Worm (Caenorhabditis elegans) whole organism, late embryonic: ENCODE data around the gene sre-48.

Source experiments
- C08G9.2 ChIP-seq: sonication (generic microtip); optimal IDR thresholded peaks from 2 replicates; lab custom pipeline; 2016; ENCODE audit warnings: mild to moderate bottlenecking, missing genetic modification characterization, moderate library complexity, missing compliant biosample characterization
- F13H6.1 ChIP-seq: sonication (generic microtip); optimal IDR thresholded peaks from 2 replicates; lab custom pipeline; 2016; ENCODE audit warnings: missing genetic modification characterization, missing compliant biosample characterization
- K02D7.2 ChIP-seq: sonication (generic microtip); optimal IDR thresholded peaks from 2 replicates; lab custom pipeline; 2017; ENCODE audit warnings: mild to moderate bottlenecking, missing genetic modification characterization, missing compliant biosample characterization
- K09A11.1 ChIP-seq: sonication (generic microtip); optimal IDR thresholded peaks from 2 replicates; lab custom pipeline; 2017; ENCODE audit warnings: antibody characterized with exemption, mild to moderate bottlenecking, missing genetic modification characterization, missing compliant biosample characterization; ENCODE audit not compliant: insufficient read depth
- T23F11.4 ChIP-seq: fragments of 200-800 bp; sonication (Bioruptor generic); optimal IDR thresholded peaks from 2 replicates; lab custom pipeline; 2018; ENCODE audit warnings: mild to moderate bottlenecking, missing genetic modification characterization, missing compliant biosample characterization
- Y22D7AL.16 ChIP-seq: sonication (generic microtip); optimal IDR thresholded peaks from 2 replicates; lab custom pipeline; 2016; ENCODE audit warnings: missing genetic modification characterization, missing compliant biosample characterization
- ceh-19 ChIP-seq: fragments of 200-800 bp; sonication (Bioruptor generic); optimal IDR thresholded peaks from 2 replicates; lab custom pipeline; 2018; ENCODE audit warnings: mild to moderate bottlenecking, missing genetic modification characterization, missing compliant biosample characterization
- ceh-2 ChIP-seq: sonication (generic microtip); optimal IDR thresholded peaks from 2 replicates; lab custom pipeline; 2016; ENCODE audit warnings: missing genotype, missing genetic modification characterization, missing compliant biosample characterization
- ceh-22 ChIP-seq: sonication (generic microtip); optimal IDR thresholded peaks from 2 replicates; lab custom pipeline; 2017; ENCODE audit warnings: missing biosample characterization, missing genetic modification characterization
- ceh-24 ChIP-seq: sonication (generic microtip); optimal IDR thresholded peaks from 2 replicates; lab custom pipeline; 2016; ENCODE audit warnings: mild to moderate bottlenecking, missing genetic modification characterization, missing compliant biosample characterization
- ceh-30 ChIP-seq: fragments of 150-350 bp; optimal IDR thresholded peaks from 2 replicates; lab custom pipeline; 2014; ENCODE audit warnings: missing biosample characterization, missing genetic modification characterization
- ceh-34 ChIP-seq: sonication (generic microtip); optimal IDR thresholded peaks from 2 replicates; lab custom pipeline; 2016; ENCODE audit warnings: mild to moderate bottlenecking, missing genetic modification characterization, missing compliant biosample characterization
- che-1 ChIP-seq: sonication (generic microtip); optimal IDR thresholded peaks from 2 replicates; lab custom pipeline; 2016; ENCODE audit warnings: mild to moderate bottlenecking, missing genetic modification characterization, missing compliant biosample characterization
- elt-2 ChIP-seq: sonication (generic microtip); optimal IDR thresholded peaks from 2 replicates; lab custom pipeline; 2016; ENCODE audit warnings: missing genetic modification reagents, missing genetic modification characterization, missing compliant biosample characterization
- ets-4 ChIP-seq: sonication (generic microtip); optimal IDR thresholded peaks from 2 replicates; lab custom pipeline; 2016; ENCODE audit warnings: missing genetic modification characterization, missing compliant biosample characterization
- fkh-6 ChIP-seq: sonication (generic microtip); optimal IDR thresholded peaks from 2 replicates; lab custom pipeline; 2016; ENCODE audit warnings: missing genetic modification characterization, missing compliant biosample characterization
- hlh-15 ChIP-seq: sonication (generic microtip); optimal IDR thresholded peaks from 2 replicates; lab custom pipeline; 2016; ENCODE audit warnings: missing genetic modification characterization, missing compliant biosample characterization
- hlh-30 ChIP-seq: sonication (generic microtip); optimal IDR thresholded peaks from 2 replicates; lab custom pipeline; 2017; ENCODE audit warnings: antibody characterized with exemption, missing genetic modification characterization, missing compliant biosample characterization; ENCODE audit not compliant: insufficient read depth
- hlh-6 ChIP-seq: sonication (generic microtip); optimal IDR thresholded peaks from 2 replicates; lab custom pipeline; 2016; ENCODE audit warnings: missing genotype, missing genetic modification characterization, missing compliant biosample characterization
- lin-11 ChIP-seq: fragments of 200-800 bp; sonication (Bioruptor generic); optimal IDR thresholded peaks from 2 replicates; lab custom pipeline; 2018; ENCODE audit warnings: mild to moderate bottlenecking, missing genetic modification characterization, missing compliant biosample characterization
- madf-2 ChIP-seq: sonication (generic microtip); optimal IDR thresholded peaks from 2 replicates; lab custom pipeline; 2017; ENCODE audit warnings: missing genetic modification characterization, missing compliant biosample characterization
- mec-3 ChIP-seq: sonication (generic microtip); optimal IDR thresholded peaks from 2 replicates; lab custom pipeline; 2016; ENCODE audit warnings: borderline replicate concordance, missing genetic modification characterization, missing compliant biosample characterization
- nhr-11 ChIP-seq: fragments of 150-350 bp; optimal IDR thresholded peaks from 2 replicates; lab custom pipeline; 2014; ENCODE audit warnings: missing biosample characterization, missing genetic modification characterization
- nhr-232 ChIP-seq: sonication (generic microtip); optimal IDR thresholded peaks from 2 replicates; lab custom pipeline; 2016; ENCODE audit warnings: missing genetic modification characterization, missing compliant biosample characterization
- pag-3 ChIP-seq: sonication (generic microtip); optimal IDR thresholded peaks from 2 replicates; lab custom pipeline; 2016; ENCODE audit warnings: missing compliant biosample characterization, missing genetic modification characterization, borderline replicate concordance
- pax-1 ChIP-seq: fragments of 150-350 bp; optimal IDR thresholded peaks from 2 replicates; lab custom pipeline; 2014; ENCODE audit warnings: missing biosample characterization, missing genetic modification characterization
- pqm-1 ChIP-seq: sonication (generic microtip); optimal IDR thresholded peaks from 2 replicates; lab custom pipeline; 2016; ENCODE audit warnings: missing genetic modification characterization, missing compliant biosample characterization
- ref-2 ChIP-seq: sonication (generic microtip); optimal IDR thresholded peaks from 2 replicates; lab custom pipeline; 2016; ENCODE audit warnings: missing genetic modification characterization, missing compliant biosample characterization
- rnt-1 ChIP-seq: sonication (generic microtip); optimal IDR thresholded peaks from 2 replicates; lab custom pipeline; 2016; ENCODE audit warnings: missing genetic modification characterization, missing compliant biosample characterization
- sdc-2 ChIP-seq: sonication (generic microtip); optimal IDR thresholded peaks from 2 replicates; lab custom pipeline; 2016; ENCODE audit warnings: missing genotype, missing genetic modification characterization, missing compliant biosample characterization
- sox-4 ChIP-seq: sonication (generic microtip); optimal IDR thresholded peaks from 2 replicates; lab custom pipeline; 2017; ENCODE audit warnings: mild to moderate bottlenecking, missing genetic modification characterization, inconsistent platforms, missing compliant biosample characterization
- ttx-3 ChIP-seq: sonication (generic microtip); optimal IDR thresholded peaks from 2 replicates; lab custom pipeline; 2016; ENCODE audit warnings: missing genetic modification reagents, missing genetic modification characterization, missing compliant biosample characterization
- unc-3 ChIP-seq, 2 experiments: fragments of 200-800 bp in 1 of 2; sonication (Bioruptor generic) in 1 of 2; sonication (generic microtip) in 1 of 2; conservative IDR thresholded peaks in 1 of 2; optimal IDR thresholded peaks in 1 of 2; 2 replicates each; pipeline versions ENCODE4 v1.3.6 to Lab custom; 2016 to 2022; ENCODE audit warnings: missing compliant biosample characterization in 2 of 2, missing genetic modification characterization in 2 of 2, missing genetic modification reagents in 1 of 2
- unc-42 ChIP-seq: sonication (generic microtip); optimal IDR thresholded peaks from 2 replicates; lab custom pipeline; 2016; ENCODE audit warnings: missing genotype, missing genetic modification characterization, missing compliant biosample characterization
- unc-86 ChIP-seq: sonication (generic microtip); optimal IDR thresholded peaks from 2 replicates; lab custom pipeline; 2016; ENCODE audit warnings: missing genetic modification characterization, missing compliant biosample characterization
- ztf-16 ChIP-seq: sonication (generic microtip); optimal IDR thresholded peaks from 2 replicates; lab custom pipeline; 2017; ENCODE audit warnings: missing genetic modification characterization, missing compliant biosample characterization

sre-48 gene

ce11 chrII:13958359-13958758, 21.3 kb downstream of the sre-48 start:
- TF ChIP-seq fkh-6, result no peak
- no peak for TF ChIP-seq C08G9.2
- TF ChIP-seq sdc-2 (tag; lab: Kevin White, UChicago), result no peak

DNA sequence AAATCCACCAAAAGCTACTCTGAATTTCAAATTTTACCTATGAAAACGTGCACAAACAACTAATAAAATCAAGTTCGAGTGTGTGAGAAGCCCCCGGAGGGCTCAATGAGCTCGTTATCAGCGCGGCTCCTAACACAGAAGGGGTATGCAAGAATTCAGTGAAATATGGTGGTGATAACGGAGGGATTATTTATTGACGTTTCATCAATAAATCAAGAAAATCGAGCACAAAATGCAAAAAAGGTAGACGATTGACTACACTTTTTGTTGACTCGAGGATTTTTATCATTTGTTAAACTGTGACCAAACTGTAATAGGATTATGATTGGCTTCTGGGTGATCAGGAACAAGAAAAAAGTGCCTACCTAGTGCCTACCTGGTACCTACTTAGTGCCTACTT, 22.2 kb downstream of the sre-48 start, which contains the start of gene zip-3:
Gene zip-3 (minus strand): TSS at position 21 of the 400 bp plus-strand sequence.
- no peak for TF ChIP-seq ceh-30 (tag; lab: Kevin White, UChicago)
- no peak for TF ChIP-seq unc-42 (tag; lab: Kevin White, UChicago)
- TF ChIP-seq ztf-16 (tag; lab: Kevin White, UChicago), result no peak
- TF ChIP-seq unc-3 (GFP tag; conservative IDR thresholded peaks at IDR 0.05; lab: Robert Waterston, UW), result no peak
- TF ChIP-seq unc-3 (tag; optimal IDR thresholded peaks at IDR 0.05; lab: Kevin White, UChicago), result no peak
- no peak for TF ChIP-seq K02D7.2 (tag; lab: Kevin White, UChicago)
- TF ChIP-seq rnt-1, result no peak
- TF ChIP-seq ttx-3 (tag; lab: Kevin White, UChicago), result no peak
- TF ChIP-seq pax-1 (tag; lab: Kevin White, UChicago), result no peak
- TF ChIP-seq sox-4 (tag; lab: Kevin White, UChicago), result no peak
- no peak for TF ChIP-seq K09A11.1 (tag; lab: Kevin White, UChicago)
- TF ChIP-seq ceh-22 (tag; lab: Kevin White, UChicago), result no peak
- no peak for TF ChIP-seq che-1
- TF ChIP-seq ceh-19 (GFP tag; lab: Kevin White, UChicago), result no peak
- no peak for TF ChIP-seq ets-4
- no peak for TF ChIP-seq mec-3 (tag; lab: Kevin White, UChicago)

ce11 chrII:13956529-13956928, 23.2 kb downstream of the sre-48 start:
- TF ChIP-seq pqm-1 (tag; lab: Kevin White, UChicago), result peak; percentile 23
- no peak for TF ChIP-seq T23F11.4 (GFP tag; lab: Kevin White, UChicago)
- TF ChIP-seq F13H6.1 (tag; lab: Kevin White, UChicago), result no peak
- no peak for TF ChIP-seq lin-11 (tag; lab: Kevin White, UChicago)
- TF ChIP-seq ztf-16 (tag; lab: Kevin White, UChicago), result no peak
- TF ChIP-seq ceh-2 (tag; lab: Kevin White, UChicago), result no peak
- no peak for TF ChIP-seq pag-3
- TF ChIP-seq elt-2 (tag; lab: Kevin White, UChicago), result peak; percentile 79
- no peak for TF ChIP-seq nhr-11
- TF ChIP-seq hlh-6 (tag; lab: Kevin White, UChicago), result no peak
- TF ChIP-seq ref-2 (tag; lab: Kevin White, UChicago), result no peak
- TF ChIP-seq madf-2 (tag; lab: Kevin White, UChicago), result no peak
- no peak for TF ChIP-seq ceh-24 (tag; lab: Kevin White, UChicago)

ce11 chrII:13954979-13955378, 24.7 kb downstream of the sre-48 start:
- TF ChIP-seq nhr-232 (tag; lab: Kevin White, UChicago), result no peak
- TF ChIP-seq unc-86 (tag; lab: Kevin White, UChicago), result no peak
- TF ChIP-seq hlh-30, result no peak
- TF ChIP-seq pag-3, result no peak
- no peak for TF ChIP-seq F13H6.1 (tag; lab: Kevin White, UChicago)
- TF ChIP-seq ceh-34 (tag; lab: Kevin White, UChicago), result no peak
- TF ChIP-seq hlh-15 (tag; lab: Kevin White, UChicago), result no peak
- no peak for TF ChIP-seq Y22D7AL.16 (tag; lab: Kevin White, UChicago)

DNA sequence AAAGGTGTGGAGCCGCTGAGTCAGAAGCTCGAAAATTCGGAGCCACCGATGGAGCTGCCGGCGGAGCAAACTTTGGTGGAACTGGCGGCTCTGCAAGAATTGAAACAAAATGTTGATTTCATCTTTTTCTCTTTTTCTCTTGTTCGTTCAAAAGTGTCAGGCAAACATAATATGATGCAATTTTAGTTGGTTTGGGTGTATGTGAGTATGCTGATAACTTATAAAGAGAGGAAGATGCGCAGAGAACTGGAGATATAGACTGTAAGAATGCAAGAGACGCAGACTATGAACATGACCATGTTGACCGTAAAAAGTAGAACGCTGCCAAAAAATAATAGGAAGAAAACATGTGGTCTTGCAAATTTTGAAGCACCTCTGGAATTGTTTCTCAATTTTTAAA, 25.6 kb downstream of the sre-48 start:
- peak; percentile 59 for TF ChIP-seq elt-2 (tag; lab: Kevin White, UChicago)
- TF ChIP-seq hlh-15 (tag; lab: Kevin White, UChicago), result no peak
- TF ChIP-seq F13H6.1 (tag; lab: Kevin White, UChicago), result no peak
- no peak for TF ChIP-seq unc-3 (GFP tag; conservative IDR thresholded peaks at IDR 0.05; lab: Robert Waterston, UW)
- no peak for TF ChIP-seq unc-3 (tag; optimal IDR thresholded peaks at IDR 0.05; lab: Kevin White, UChicago)
- no peak for TF ChIP-seq unc-86 (tag; lab: Kevin White, UChicago)
